Fruit fly (Drosophila melanogaster) whole organism, embryonic: ENCODE results near the gene EMC5.

Experiments used
- Abd-B ChIP-seq: fragments of 200-800 bp; sonication (Bioruptor generic); optimal IDR thresholded peaks from 2 replicates; lab custom pipeline; 2018; ENCODE audit warnings: missing biosample characterization, mild to moderate bottlenecking, missing genetic modification characterization, moderate library complexity
- Adf1 ChIP-seq: fragments of 200-800 bp; sonication (Bioruptor generic); IDR thresholded peaks from 2 replicates; pipeline ENCODE4 v1.3.6; 2022; ENCODE audit warnings: missing biosample characterization, missing genetic modification characterization
- Antp ChIP-seq: fragments of 200-800 bp; sonication (Bioruptor generic); optimal IDR thresholded peaks from 3 replicates; lab custom pipeline; 2016; ENCODE audit warnings: missing biosample characterization, missing genetic modification characterization
- B-H2 ChIP-seq: fragments of 200-800 bp; sonication (Bioruptor generic); optimal IDR thresholded peaks from 2 replicates; lab custom pipeline; 2018; ENCODE audit warnings: missing biosample characterization, mild to moderate bottlenecking, missing genetic modification characterization
- Blimp-1 ChIP-seq: fragments of 200-800 bp; sonication (Bioruptor generic); optimal IDR thresholded peaks from 3 replicates; lab custom pipeline; 2018; ENCODE audit warnings: missing biosample characterization, missing genetic modification characterization, mild to moderate bottlenecking, moderate library complexity, missing genetic modification reagents
- CG10209 ChIP-seq: fragments of 200-800 bp; sonication (Bioruptor generic); optimal IDR thresholded peaks from 3 replicates; lab custom pipeline; 2017; ENCODE audit warnings: missing biosample characterization, mild to moderate bottlenecking, missing genetic modification characterization, missing genetic modification reagents
- CG10274 ChIP-seq: fragments of 200-800 bp; sonication (Bioruptor generic); optimal IDR thresholded peaks from 3 replicates; lab custom pipeline; 2017; ENCODE audit warnings: missing biosample characterization, mild to moderate bottlenecking, missing genetic modification characterization
- CG10366 ChIP-seq: fragments of 200-800 bp; sonication (Bioruptor generic); IDR thresholded peaks from 2 replicates; pipeline ENCODE4 v1.3.6; 2022; ENCODE audit warnings: missing biosample characterization, missing genetic modification characterization
- CG11456 ChIP-seq: fragments of 200-800 bp; sonication (Bioruptor generic); IDR thresholded peaks from 3 replicates; pipeline ENCODE4 v1.3.6; 2022; ENCODE audit warnings: missing biosample characterization, missing genetic modification characterization
- CG1233 ChIP-seq: fragments of 200-800 bp; sonication (Bioruptor generic); optimal IDR thresholded peaks from 4 replicates; lab custom pipeline; 2018; ENCODE audit warnings: missing biosample characterization, mild to moderate bottlenecking, missing genetic modification characterization
- CG13296 ChIP-seq: fragments of 200-800 bp; sonication (Bioruptor generic); optimal IDR thresholded peaks from 3 replicates; lab custom pipeline; 2018; ENCODE audit warnings: missing biosample characterization, mild to moderate bottlenecking, missing genetic modification characterization
- CG14014 ChIP-seq: fragments of 200-800 bp; sonication (Bioruptor generic); IDR thresholded peaks from 2 replicates; pipeline ENCODE4 v1.3.6; 2022; ENCODE audit warnings: missing biosample characterization, missing genetic modification characterization
- CG14860 ChIP-seq: fragments of 200-800 bp; sonication (Bioruptor generic); IDR thresholded peaks from 3 replicates; pipeline ENCODE4 v1.3.6; 2022; ENCODE audit warnings: missing biosample characterization, missing genetic modification characterization; ENCODE audit not compliant: partially characterized antibody
- CG2116 ChIP-seq: fragments of 200-800 bp; sonication (Bioruptor generic); optimal IDR thresholded peaks from 3 replicates; lab custom pipeline; 2018; ENCODE audit warnings: missing biosample characterization, mild to moderate bottlenecking, missing genetic modification characterization
- CG30403 ChIP-seq: fragments of 200-800 bp; sonication (Bioruptor generic); optimal IDR thresholded peaks from 3 replicates; lab custom pipeline; 2016; ENCODE audit warnings: missing biosample characterization, missing genetic modification characterization
- CG31388 ChIP-seq: fragments of 200-800 bp; sonication (Bioruptor generic); optimal IDR thresholded peaks from 2 replicates; lab custom pipeline; 2016; ENCODE audit warnings: missing biosample characterization, missing genetic modification characterization
- CG31441 ChIP-seq: fragments of 200-800 bp; sonication (Bioruptor generic); IDR thresholded peaks from 2 replicates; pipeline ENCODE4 v1.3.6; 2022; ENCODE audit warnings: missing biosample characterization, missing genetic modification characterization
- CG32772 ChIP-seq: fragments of 200-800 bp; sonication (Bioruptor generic); IDR thresholded peaks from 2 replicates; pipeline ENCODE4 v1.3.6; 2022; ENCODE audit warnings: missing biosample characterization, missing genetic modification characterization
- CG33213 ChIP-seq: fragments of 200-800 bp; sonication (Bioruptor generic); optimal IDR thresholded peaks from 3 replicates; lab custom pipeline; 2016; ENCODE audit warnings: missing biosample characterization, missing genetic modification characterization
- CG7839 ChIP-seq: fragments of 200-800 bp; sonication (Bioruptor generic); optimal IDR thresholded peaks from 3 replicates; lab custom pipeline; 2018; ENCODE audit warnings: missing biosample characterization, mild to moderate bottlenecking, missing genetic modification characterization, moderate library complexity
- CG7928 ChIP-seq: fragments of 200-800 bp; sonication (Bioruptor generic); optimal IDR thresholded peaks from 2 replicates; lab custom pipeline; 2017; ENCODE audit warnings: missing biosample characterization, mild to moderate bottlenecking, missing genetic modification characterization
- CG8765 ChIP-seq: fragments of 200-800 bp; sonication (Bioruptor generic); IDR thresholded peaks from 2 replicates; pipeline ENCODE4 v1.3.6; 2022; ENCODE audit warnings: missing biosample characterization, missing genetic modification characterization
- CG9215 ChIP-seq: fragments of 200-800 bp; sonication (Bioruptor generic); IDR thresholded peaks from 2 replicates; pipeline ENCODE4 v1.3.6; 2022; ENCODE audit warnings: missing biosample characterization, missing genetic modification characterization
- CG9932 ChIP-seq: fragments of 200-800 bp; sonication (Bioruptor generic); IDR thresholded peaks from 2 replicates; pipeline ENCODE4 v1.3.6; 2022; ENCODE audit warnings: missing biosample characterization, missing genetic modification characterization
- D19A ChIP-seq: fragments of 200-800 bp; optimal IDR thresholded peaks from 3 replicates; lab custom pipeline; 2019; ENCODE audit warnings: missing biosample characterization, mild to moderate bottlenecking, missing genetic modification characterization, moderate library complexity
- Dip2 ChIP-seq: fragments of 200-800 bp; sonication (Bioruptor generic); IDR thresholded peaks from 2 replicates; pipeline ENCODE4 v1.3.6; 2022; ENCODE audit warnings: missing biosample characterization, missing genetic modification characterization
- Dll ChIP-seq: fragments of 200-800 bp; sonication (Bioruptor generic); IDR thresholded peaks from 4 replicates; pipeline ENCODE4 v1.3.6; 2022; ENCODE audit warnings: missing biosample characterization, missing genetic modification characterization; ENCODE audit not compliant: partially characterized antibody
- Doc3 ChIP-seq: fragments of 200-800 bp; sonication (Bioruptor generic); IDR thresholded peaks from 3 replicates; pipeline ENCODE4 v1.3.6; 2022; ENCODE audit warnings: missing biosample characterization, missing genetic modification characterization; ENCODE audit not compliant: partially characterized antibody
- E2f1 ChIP-seq: fragments of 200-800 bp; sonication (Bioruptor generic); IDR thresholded peaks from 2 replicates; pipeline ENCODE4 v1.3.6; 2022; ENCODE audit warnings: missing biosample characterization, missing genetic modification characterization
- Fer3 ChIP-seq: fragments of 200-800 bp; sonication (Bioruptor generic); optimal IDR thresholded peaks from 2 replicates; lab custom pipeline; 2018; ENCODE audit warnings: missing biosample characterization, mild to moderate bottlenecking, missing genetic modification characterization, moderate library complexity
- H15 ChIP-seq: fragments of 200-800 bp; sonication (Bioruptor generic); IDR thresholded peaks from 3 replicates; pipeline ENCODE4 v1.3.6; 2022; ENCODE audit warnings: missing biosample characterization, missing genetic modification characterization
- Hmr ChIP-seq: fragments of 200-800 bp; sonication (Bioruptor generic); optimal IDR thresholded peaks from 3 replicates; lab custom pipeline; 2017; ENCODE audit warnings: mild to moderate bottlenecking, missing biosample characterization, missing genetic modification reagents, missing genetic modification characterization
- Hr3 ChIP-seq: fragments of 200-800 bp; sonication (Bioruptor generic); optimal IDR thresholded peaks from 3 replicates; lab custom pipeline; 2016; ENCODE audit warnings: missing biosample characterization, missing genetic modification characterization
- Hr51 ChIP-seq, 2 experiments: fragments of 200-800 bp; sonication (Bioruptor generic); optimal IDR thresholded peaks; 2 replicates in 1 of 2; 3 replicates in 1 of 2; lab custom pipeline; 2016 to 2018; ENCODE audit warnings: missing biosample characterization in 2 of 2, missing genetic modification characterization in 2 of 2, mild to moderate bottlenecking in 1 of 2, moderate library complexity in 1 of 2
- NFAT ChIP-seq: fragments of 200-800 bp; sonication (Bioruptor generic); IDR thresholded peaks from 2 replicates; pipeline ENCODE4 v1.3.6; 2022; ENCODE audit warnings: missing biosample characterization, missing genetic modification characterization
- PHDP ChIP-seq: fragments of 200-800 bp; sonication (Bioruptor generic); optimal IDR thresholded peaks from 3 replicates; lab custom pipeline; 2018; ENCODE audit warnings: missing biosample characterization, mild to moderate bottlenecking, missing genetic modification characterization, moderate library complexity
- Ravus ChIP-seq: fragments of 200-800 bp; sonication (Bioruptor generic); IDR thresholded peaks from 2 replicates; pipeline ENCODE4 v1.3.6; 2022; ENCODE audit warnings: missing biosample characterization, missing genetic modification characterization
- Taf1 ChIP-seq: fragments of 200-800 bp; sonication (Bioruptor generic); IDR thresholded peaks from 2 replicates; pipeline ENCODE4 v1.3.6; 2022; ENCODE audit warnings: missing biosample characterization, missing genetic modification characterization
- cad ChIP-seq: fragments of >200 bp; optimal IDR thresholded peaks from 2 replicates; lab custom pipeline; 2017; ENCODE audit warnings: missing biosample characterization, missing genetic modification characterization
- dysf ChIP-seq: fragments of 200-800 bp; sonication (Bioruptor generic); IDR thresholded peaks from 3 replicates; pipeline ENCODE4 v1.3.6; 2022; ENCODE audit warnings: missing biosample characterization, missing genetic modification characterization
- esg ChIP-seq: fragments of 200-800 bp; sonication (Bioruptor generic); conservative IDR thresholded peaks from 2 replicates; pipeline ENCODE4 v1.3.6; 2022; ENCODE audit warnings: missing biosample characterization, missing genetic modification characterization
- gro ChIP-seq: fragments of 200-800 bp; sonication (Bioruptor generic); optimal IDR thresholded peaks from 2 replicates; lab custom pipeline; 2016; ENCODE audit warnings: missing biosample characterization, missing genetic modification characterization
- gsb ChIP-seq: fragments of 200-800 bp; sonication (Bioruptor generic); IDR thresholded peaks from 2 replicates; pipeline ENCODE4 v1.3.6; 2022; ENCODE audit warnings: missing biosample characterization, missing genetic modification characterization
- ind ChIP-seq: fragments of 200-800 bp; sonication (Bioruptor generic); optimal IDR thresholded peaks from 3 replicates; lab custom pipeline; 2016; ENCODE audit warnings: missing biosample characterization, missing genetic modification characterization
- lab ChIP-seq: fragments of 200-800 bp; sonication (Bioruptor generic); optimal IDR thresholded peaks from 3 replicates; lab custom pipeline; 2017; ENCODE audit warnings: missing biosample characterization, missing genetic modification characterization, mild to moderate bottlenecking, moderate library complexity, missing genetic modification reagents
- lbe ChIP-seq: fragments of 200-800 bp; sonication (Bioruptor generic); optimal IDR thresholded peaks from 2 replicates; lab custom pipeline; 2016; ENCODE audit warnings: missing biosample characterization, mild to moderate bottlenecking, missing genetic modification characterization
- prd ChIP-seq, 3 experiments: fragments of >200 bp in 2 of 3; fragments of 200-800 bp in 1 of 3; sonication (Bioruptor generic) in 1 of 3; optimal IDR thresholded peaks in 2 of 3; IDR thresholded peaks in 1 of 3; 2 replicates in 2 of 3; 3 replicates in 1 of 3; pipeline versions ENCODE4 v1.3.6 to Lab custom; 2017 to 2022; ENCODE audit warnings: missing biosample characterization in 1 of 3, missing genetic modification characterization in 1 of 3
- sug ChIP-seq: fragments of 200-800 bp; optimal IDR thresholded peaks from 2 replicates; lab custom pipeline; 2019; ENCODE audit warnings: missing biosample characterization, mild to moderate bottlenecking, missing genetic modification characterization, moderate library complexity
- toy ChIP-seq: fragments of 200-800 bp; sonication (Bioruptor generic); IDR thresholded peaks from 2 replicates; pipeline ENCODE4 v1.3.6; 2022; ENCODE audit warnings: missing biosample characterization, missing genetic modification characterization
- unpg ChIP-seq: fragments of 200-800 bp; sonication (Bioruptor generic); optimal IDR thresholded peaks from 3 replicates; lab custom pipeline; 2018; ENCODE audit warnings: missing biosample characterization, mild to moderate bottlenecking, missing genetic modification characterization, moderate library complexity

Gene EMC5

dm6 chr2L:18966844-18967243 is 20.7 kb upstream of the EMC5 start (continued):
- TF ChIP-seq prd (optimal IDR thresholded peaks at IDR 0.05; lab: Kevin White, UChicago) (no peak), prd (GFP tag; IDR thresholded peaks at IDR 0.05; lab: Robert Waterston, UW) (peak; percentile 48; the same call in 2 of the 3 replicates), Abd-B (GFP tag; lab: Kevin White, UChicago) (peak; percentile 33), NFAT (GFP tag; lab: Robert Waterston, UW) (0 out of 2 replicates have a peak, but pooled peaks have one; percentile 37), Ravus (peak; percentile 27), CG7839 (peak; percentile 54), CG11456 (GFP tag; lab: Robert Waterston, UW) (0 out of 3 replicates have a peak, but pooled peaks have one; percentile 12), Hr51 (GFP tag; optimal IDR thresholded peaks at IDR 0.05; lab: Kevin White, UChicago) (peak in 1 of 2 experiments; percentile 47), Blimp-1 (GFP tag; lab: Kevin White, UChicago) (peak; percentile 27), unpg (GFP tag; lab: Kevin White, UChicago) (peak; percentile 26), sug (tag; lab: Kevin White, UChicago) (peak; percentile 31), CG32772 (GFP tag; lab: Robert Waterston, UW) (peak; percentile 40; the same call in 1 of the 2 replicates), CG9215 (GFP tag; lab: Robert Waterston, UW) (peak; percentile 71), CG33213 (GFP tag; lab: Kevin White, UChicago) (no peak), Hmr (GFP tag; lab: Kevin White, UChicago) (no peak), toy (no peak), CG13296 (GFP tag; lab: Kevin White, UChicago) (peak; percentile 65), CG14860 (GFP tag; lab: Robert Waterston, UW) (no peak), esg (peak; percentile 40; the same call in 1 of the 2 replicates), dysf (peak; percentile 64; the same call in 2 of the 3 replicates), CG30403 (GFP tag; lab: Kevin White, UChicago) (peak; percentile 3), CG8765 (GFP tag; lab: Robert Waterston, UW) (no peak), gsb (GFP tag; lab: Robert Waterston, UW) (peak; percentile 23; the same call in 1 of the 2 replicates), lab (GFP tag; lab: Kevin White, UChicago) (peak; percentile 79), CG31388 (GFP tag; lab: Kevin White, UChicago) (no peak), cad (GFP tag; lab: Kevin White, UChicago) (no peak), B-H2 (GFP tag; lab: Kevin White, UChicago) (peak; percentile 21), CG1233 (GFP tag; lab: Kevin White, UChicago) (peak; percentile 34), Doc3 (no peak), CG7928 (no peak), Dll (no peak), CG10209 (GFP tag; lab: Kevin White, UChicago) (peak; percentile 39), PHDP (tag; lab: Kevin White, UChicago) (peak; percentile 48), CG2116 (GFP tag; lab: Kevin White, UChicago) (peak; percentile 25), Taf1 (GFP tag; lab: Robert Waterston, UW) (peak; percentile 69), CG10366 (GFP tag; lab: Robert Waterston, UW) (peak; percentile 33; the same call in 1 of the 2 replicates), Fer3 (tag; lab: Kevin White, UChicago) (peak; percentile 67), lbe (GFP tag; lab: Kevin White, UChicago) (peak; percentile 51), Antp (GFP tag; lab: Kevin White, UChicago) (no peak), D19A (tag; lab: Kevin White, UChicago) (peak; percentile 30), ind (GFP tag; lab: Kevin White, UChicago) (peak; percentile 41), gro (GFP tag; lab: Kevin White, UChicago) (no peak), H15 (GFP tag; lab: Robert Waterston, UW) (peak; percentile 11; the same call in 1 of the 3 replicates), Dip2 (GFP tag; lab: Robert Waterston, UW) (no peak), Adf1 (GFP tag; lab: Robert Waterston, UW) (peak; percentile 38), CG9932 (GFP tag; lab: Robert Waterston, UW) (peak; percentile 70), Hr3 (GFP tag; lab: Kevin White, UChicago) (no peak), E2f1 (GFP tag; lab: Robert Waterston, UW) (peak; percentile 49; the same call in 1 of the 2 replicates), CG31441 (GFP tag; lab: Robert Waterston, UW) (peak; percentile 9; the same call in 1 of the 2 replicates), CG14014 (GFP tag; lab: Robert Waterston, UW) (peak; percentile 51; the same call in 1 of the 2 replicates), CG10274 (GFP tag; lab: Kevin White, UChicago) (peak; percentile 19)
